Fruit fly (Drosophila melanogaster) whole organism, adult: ENCODE measurements around the gene pigs.

ENCODE experiments used
- CG11617 ChIP-seq: fragments of 200-800 bp; sonication (Bioruptor generic); optimal IDR thresholded peaks from 2 replicates; lab custom pipeline; 2017; ENCODE audit warnings: mild to moderate bottlenecking, missing biosample characterization, missing genetic modification reagents, missing genetic modification characterization
- CG14711 ChIP-seq: fragments of 200-800 bp; sonication (Bioruptor generic); optimal IDR thresholded peaks from 2 replicates; lab custom pipeline; 2018; ENCODE audit warnings: missing biosample characterization, mild to moderate bottlenecking, missing genetic modification characterization, moderate library complexity
- CG33017 ChIP-seq: fragments of 200-800 bp; sonication (Bioruptor generic); optimal IDR thresholded peaks from 2 replicates; lab custom pipeline; 2018; ENCODE audit warnings: missing biosample characterization, mild to moderate bottlenecking, missing genetic modification characterization, moderate library complexity
- CG7101 ChIP-seq: fragments of 200-800 bp; sonication (Bioruptor generic); optimal IDR thresholded peaks from 2 replicates; lab custom pipeline; 2018; ENCODE audit warnings: missing biosample characterization, mild to moderate bottlenecking, missing genetic modification characterization, moderate library complexity
- Clk ChIP-seq: fragments of 200-800 bp; sonication (Bioruptor generic); optimal IDR thresholded peaks from 2 replicates; lab custom pipeline; 2017; ENCODE audit warnings: missing biosample characterization, missing genetic modification characterization
- Crg-1 ChIP-seq: fragments of 200-800 bp; sonication (Bioruptor generic); optimal IDR thresholded peaks from 2 replicates; lab custom pipeline; 2016; ENCODE audit warnings: missing biosample characterization, missing genetic modification characterization
- Hr96 ChIP-seq: fragments of 200-800 bp; sonication (Bioruptor generic); optimal IDR thresholded peaks from 2 replicates; lab custom pipeline; 2016; ENCODE audit warnings: missing biosample characterization, missing genetic modification characterization
- Mnt ChIP-seq: fragments of 200-800 bp; sonication (Bioruptor generic); optimal IDR thresholded peaks from 2 replicates; lab custom pipeline; 2016; ENCODE audit warnings: missing biosample characterization, mild to moderate bottlenecking, missing genetic modification characterization
- bab1 ChIP-seq: fragments of 200-800 bp; sonication (Bioruptor generic); optimal IDR thresholded peaks from 3 replicates; lab custom pipeline; 2019; ENCODE audit warnings: missing biosample characterization, mild to moderate bottlenecking, missing genetic modification characterization, moderate library complexity
- cnc ChIP-seq, 2 experiments: fragments of >200 bp; optimal IDR thresholded peaks; 2 replicates each; lab custom pipeline; 2017
- kay ChIP-seq: fragments of 200-800 bp; sonication (Bioruptor generic); peaks from one replicate; lab custom pipeline; 2016; ENCODE audit warnings: missing biosample characterization, missing genetic modification characterization, borderline replicate concordance
- ovo ChIP-seq: fragments of 200-800 bp; sonication (Bioruptor generic); optimal IDR thresholded peaks from 2 replicates; lab custom pipeline; 2016; ENCODE audit warnings: missing biosample characterization, missing genetic modification characterization
- pad ChIP-seq: fragments of 200-800 bp; sonication (Bioruptor generic); optimal IDR thresholded peaks from 3 replicates; lab custom pipeline; 2017; ENCODE audit warnings: missing biosample characterization, missing genetic modification characterization, mild to moderate bottlenecking, moderate library complexity, missing genetic modification reagents
- tj ChIP-seq: fragments of 200-800 bp; sonication (Bioruptor generic); optimal IDR thresholded peaks from 3 replicates; lab custom pipeline; 2017; ENCODE audit warnings: missing biosample characterization, mild to moderate bottlenecking, missing genetic modification characterization, moderate library complexity

DNA sequence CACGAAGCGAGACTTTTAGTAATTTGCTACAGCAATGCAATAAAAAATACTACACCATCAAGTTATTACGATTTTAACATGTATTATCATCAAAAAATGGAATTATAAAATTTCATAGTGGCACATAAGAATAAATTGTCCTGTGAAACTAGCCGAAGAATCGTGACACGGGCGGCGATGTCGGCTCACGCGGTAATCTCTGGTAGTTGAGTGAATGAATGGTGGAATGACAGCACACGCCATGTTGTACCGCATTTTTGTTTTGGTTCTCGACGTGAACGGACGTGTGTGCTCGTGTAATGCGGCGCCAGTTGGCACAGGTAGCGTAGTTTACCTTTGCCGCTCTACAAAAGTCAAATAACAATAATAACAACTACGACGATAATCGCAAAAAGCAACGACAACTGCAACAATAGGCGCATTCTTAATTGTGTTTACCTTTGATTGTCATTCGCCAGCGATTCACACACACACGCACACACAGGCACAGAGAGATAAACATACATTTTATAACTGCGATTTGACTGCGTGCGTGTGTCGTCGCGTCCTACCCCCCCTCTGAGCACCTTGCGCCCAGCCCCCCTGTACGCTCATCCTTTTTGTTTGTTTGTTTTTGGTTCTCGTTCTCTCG is 99.5 kb downstream of the pigs start, which contains the start of gene CG14441:
- TF ChIP-seq CG11617 (GFP tag; lab: Kevin White, UChicago) (peak; percentile 76), cnc (optimal IDR thresholded peaks at IDR 0.05; lab: Kevin White, UChicago) (no peak), Hr96 (peak; percentile 84), CG14711 (peak; percentile 70), Mnt (GFP tag; lab: Kevin White, UChicago) (peak; percentile 92), tj (peak; percentile 67), CG7101 (peak; percentile 78), Clk (GFP tag; lab: Kevin White, UChicago) (no peak), CG33017 (tag; lab: Kevin White, UChicago) (peak; percentile 54), kay (GFP tag; lab: Kevin White, UChicago) (no peak), pad (GFP tag; lab: Kevin White, UChicago) (peak; percentile 50), ovo (GFP tag; lab: Kevin White, UChicago) (peak; percentile 57), Crg-1 (GFP tag; lab: Kevin White, UChicago) (peak; percentile 64), bab1 (GFP tag; lab: Kevin White, UChicago) (peak; percentile 84)
